Fruit fly (Drosophila melanogaster) whole organism, embryonic: ENCODE data around the gene CG4537.

Source experiments
- CG2116 ChIP-seq: fragments of 200-800 bp; sonication (Bioruptor generic); optimal IDR thresholded peaks from 3 replicates; lab custom pipeline; 2018; ENCODE audit warnings: missing biosample characterization, mild to moderate bottlenecking, missing genetic modification characterization
- CG2120 ChIP-seq: fragments of 200-800 bp; sonication (Bioruptor generic); optimal IDR thresholded peaks from 3 replicates; lab custom pipeline; 2016; ENCODE audit warnings: missing biosample characterization, missing genetic modification characterization
- CG4360 ChIP-seq: fragments of 200-800 bp; sonication (Bioruptor generic); IDR thresholded peaks from 2 replicates; pipeline ENCODE4 v1.3.6; 2022; ENCODE audit warnings: missing biosample characterization, missing genetic modification characterization
- Dek ChIP-seq: fragments of 200-800 bp; sonication (Bioruptor generic); optimal IDR thresholded peaks from 3 replicates; lab custom pipeline; 2019; ENCODE audit warnings: missing biosample characterization, mild to moderate bottlenecking, missing genetic modification characterization, moderate library complexity

DNA sequence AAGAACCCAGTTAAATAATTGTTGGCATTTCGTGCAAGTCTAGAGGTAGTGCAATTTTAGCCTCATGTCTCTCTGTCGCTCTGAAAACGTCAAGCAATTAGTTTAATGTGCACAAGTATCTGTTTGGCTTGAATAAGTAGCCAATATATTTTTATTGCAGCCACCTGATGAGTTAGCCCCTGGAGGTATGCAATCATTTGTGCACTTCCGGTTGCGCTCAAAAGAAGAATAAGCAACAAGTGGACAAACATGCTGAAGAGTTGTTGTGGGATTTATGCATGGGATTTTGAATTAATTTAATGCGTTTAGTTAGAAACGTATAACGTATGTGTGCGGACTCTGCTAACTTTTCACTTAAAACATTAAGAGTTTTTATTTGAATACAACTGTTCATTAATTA, 39.9 kb upstream of the CG4537 start:
- no peak for TF ChIP-seq CG2116 (GFP tag; lab: Kevin White, UChicago)
- TF ChIP-seq CG2120 (GFP tag; lab: Kevin White, UChicago) = no peak
- no peak for TF ChIP-seq Dek (tag; lab: Kevin White, UChicago)
- TF ChIP-seq CG4360 (GFP tag; lab: Robert Waterston, UW) = no peak
